Worm (Caenorhabditis elegans) whole organism, young adult: ENCODE results near the gene M7.8.

ENCODE experiments used
- B0019.2 ChIP-seq: fragments of 200-800 bp; sonication (Bioruptor generic); conservative IDR thresholded peaks from 2 replicates; pipeline ENCODE4 v1.3.6; 2022; ENCODE audit warnings: missing genetic modification reagents, missing genetic modification characterization, missing compliant biosample characterization
- B0035.1 ChIP-seq: sonication (generic microtip); optimal IDR thresholded peaks from 2 replicates; lab custom pipeline; 2016; ENCODE audit warnings: missing genetic modification characterization, mild to moderate bottlenecking, missing compliant biosample characterization, missing genotype, missing genetic modification reagents
- B0261.1 ChIP-seq: sonication (generic microtip); optimal IDR thresholded peaks from 2 replicates; lab custom pipeline; 2016; ENCODE audit warnings: mild to moderate bottlenecking, missing genetic modification characterization, moderate library complexity, missing compliant biosample characterization
- C17E4.6 ChIP-seq: fragments of 200-800 bp; sonication (Bioruptor generic); IDR thresholded peaks from 2 replicates; pipeline ENCODE4 v1.3.6; 2022; ENCODE audit warnings: missing genetic modification reagents, missing genetic modification characterization, missing compliant biosample characterization
- D2030.7 ChIP-seq: fragments of 200-800 bp; sonication (Bioruptor generic); IDR thresholded peaks from 2 replicates; pipeline ENCODE4 v1.3.6; 2022; ENCODE audit warnings: missing genetic modification reagents, missing genetic modification characterization, missing compliant biosample characterization
- F10E7.11 ChIP-seq: sonication (generic microtip); optimal IDR thresholded peaks from 2 replicates; lab custom pipeline; 2017; ENCODE audit warnings: mild to moderate bottlenecking, missing genetic modification characterization, moderate library complexity, missing compliant biosample characterization
- F33H1.4 ChIP-seq: fragments of 200-800 bp; sonication (Bioruptor generic); IDR thresholded peaks from 2 replicates; pipeline ENCODE4 v1.3.6; 2022; ENCODE audit warnings: missing genetic modification reagents, missing genetic modification characterization, missing compliant biosample characterization
- F49E8.2 ChIP-seq: sonication (generic microtip); optimal IDR thresholded peaks from 3 replicates; lab custom pipeline; 2017; ENCODE audit warnings: missing genetic modification characterization, mild to moderate bottlenecking, missing compliant biosample characterization, antibody characterized with exemption, moderate library complexity; ENCODE audit not compliant: insufficient read depth
- F55B11.4 ChIP-seq: sonication (generic microtip); optimal IDR thresholded peaks from 2 replicates; lab custom pipeline; 2016; ENCODE audit warnings: missing compliant biosample characterization, missing genetic modification characterization, borderline replicate concordance; ENCODE audit not compliant: insufficient read depth
- T07F8.4 ChIP-seq: sonication (generic microtip); optimal IDR thresholded peaks from 2 replicates; lab custom pipeline; 2016; ENCODE audit warnings: mild to moderate bottlenecking, missing genetic modification characterization, moderate library complexity, missing compliant biosample characterization
- T26A5.8 ChIP-seq: sonication (generic microtip); optimal IDR thresholded peaks from 2 replicates; lab custom pipeline; 2016; ENCODE audit warnings: missing genetic modification characterization, missing compliant biosample characterization
- aptf-3 ChIP-seq: fragments of 200-800 bp; sonication (Bioruptor generic); IDR thresholded peaks from 2 replicates; pipeline ENCODE4 v1.3.6; 2022; ENCODE audit warnings: missing genetic modification characterization, missing compliant biosample characterization
- athp-1 ChIP-seq: sonication (generic microtip); optimal IDR thresholded peaks from 2 replicates; lab custom pipeline; 2017; ENCODE audit warnings: mild to moderate bottlenecking, missing genetic modification characterization, missing compliant biosample characterization
- attf-6 ChIP-seq: fragments of 200-800 bp; sonication (Bioruptor generic); IDR thresholded peaks from 2 replicates; pipeline ENCODE4 v1.3.6; 2022; ENCODE audit warnings: missing genetic modification reagents, missing genetic modification characterization, missing compliant biosample characterization
- bed-2 ChIP-seq: fragments of 200-800 bp; sonication (Bioruptor generic); IDR thresholded peaks from 2 replicates; pipeline ENCODE4 v1.3.6; 2022; ENCODE audit warnings: missing genetic modification reagents, missing genetic modification characterization, missing compliant biosample characterization
- cebp-1 ChIP-seq, 2 experiments: fragments of 200-800 bp in 1 of 2; sonication (Bioruptor generic) in 1 of 2; sonication (generic microtip) in 1 of 2; IDR thresholded peaks in 1 of 2; optimal IDR thresholded peaks in 1 of 2; 2 replicates each; pipeline versions ENCODE4 v1.3.6 to Lab custom; 2017 to 2022; ENCODE audit warnings: missing compliant biosample characterization in 2 of 2, missing genetic modification characterization in 2 of 2, mild to moderate bottlenecking in 1 of 2, missing genetic modification reagents in 1 of 2, moderate library complexity in 1 of 2
- ceh-100 ChIP-seq: fragments of 200-800 bp; sonication (Bioruptor generic); IDR thresholded peaks from 2 replicates; pipeline ENCODE4 v1.3.6; 2022; ENCODE audit warnings: missing genetic modification reagents, missing genetic modification characterization, missing compliant biosample characterization
- ceh-27 ChIP-seq: fragments of 200-800 bp; sonication (Bioruptor generic); optimal IDR thresholded peaks from 2 replicates; lab custom pipeline; 2018; ENCODE audit warnings: mild to moderate bottlenecking, missing genetic modification characterization, moderate library complexity, missing compliant biosample characterization
- dpl-1 ChIP-seq: fragments of 150-350 bp; optimal IDR thresholded peaks from 2 replicates; lab custom pipeline; 2014; ENCODE audit warnings: missing biosample characterization, missing genetic modification reagents, missing genetic modification characterization
- efl-1 ChIP-seq: fragments of 150-350 bp; optimal IDR thresholded peaks from 2 replicates; lab custom pipeline; 2014; ENCODE audit warnings: missing biosample characterization, missing genetic modification reagents, missing genetic modification characterization
- egl-18 ChIP-seq: fragments of 200-800 bp; sonication (Bioruptor generic); IDR thresholded peaks from 2 replicates; pipeline ENCODE4 v1.3.6; 2022; ENCODE audit warnings: missing genetic modification reagents, missing genetic modification characterization, missing compliant biosample characterization
- egl-44 ChIP-seq: fragments of 200-800 bp; sonication (Bioruptor generic); IDR thresholded peaks from 2 replicates; pipeline ENCODE4 v1.3.6; 2022; ENCODE audit warnings: missing genetic modification reagents, missing genetic modification characterization, missing compliant biosample characterization
- ekl-4 ChIP-seq: fragments of 200-800 bp; sonication (Bioruptor generic); IDR thresholded peaks from 2 replicates; pipeline ENCODE4 v1.3.6; 2022; ENCODE audit warnings: missing genetic modification reagents, missing genetic modification characterization, missing compliant biosample characterization
- ets-4 ChIP-seq: fragments of 200-800 bp; sonication (Bioruptor generic); optimal IDR thresholded peaks from 2 replicates; lab custom pipeline; 2018; ENCODE audit warnings: mild to moderate bottlenecking, missing genetic modification characterization, missing compliant biosample characterization
- hmg-20 ChIP-seq: fragments of 200-800 bp; sonication (Bioruptor generic); IDR thresholded peaks from 2 replicates; pipeline ENCODE4 v1.3.6; 2022; ENCODE audit warnings: missing genetic modification reagents, missing genetic modification characterization, missing compliant biosample characterization
- hrde-1 ChIP-seq: sonication (generic microtip); optimal IDR thresholded peaks from 2 replicates; lab custom pipeline; 2016; ENCODE audit warnings: missing genetic modification characterization, mild to moderate bottlenecking, missing compliant biosample characterization, moderate library complexity, missing genotype, missing genetic modification reagents, borderline replicate concordance
- let-607 ChIP-seq, 2 experiments: fragments of 200-800 bp in 1 of 2; sonication (Bioruptor generic) in 1 of 2; sonication (generic microtip) in 1 of 2; optimal IDR thresholded peaks; 2 replicates each; lab custom pipeline; 2016 to 2018; ENCODE audit warnings: mild to moderate bottlenecking in 2 of 2, missing compliant biosample characterization in 2 of 2, missing genetic modification characterization in 2 of 2, moderate library complexity in 2 of 2, missing genotype in 1 of 2
- lin-35 ChIP-seq, 3 experiments: fragments of 150-350 bp in 2 of 3; sonication (generic microtip) in 1 of 3; optimal IDR thresholded peaks; 2 replicates each; lab custom pipeline; 2014 to 2018; ENCODE audit warnings: missing biosample characterization in 3 of 3, missing genetic modification characterization in 3 of 3, missing genetic modification reagents in 3 of 3
- lin-40 ChIP-seq: sonication (generic microtip); optimal IDR thresholded peaks from 2 replicates; lab custom pipeline; 2016; ENCODE audit warnings: missing genetic modification characterization, mild to moderate bottlenecking, missing compliant biosample characterization, missing genotype, missing genetic modification reagents
- lsl-1 ChIP-seq: fragments of 200-800 bp; sonication (Bioruptor generic); optimal IDR thresholded peaks from 2 replicates; lab custom pipeline; 2018; ENCODE audit warnings: mild to moderate bottlenecking, missing genetic modification characterization, moderate library complexity, missing compliant biosample characterization
- madf-8 ChIP-seq: fragments of 200-800 bp; sonication (Bioruptor generic); conservative IDR thresholded peaks from 2 replicates; pipeline ENCODE4 v1.3.6; 2022; ENCODE audit warnings: missing genetic modification reagents, missing genetic modification characterization, missing compliant biosample characterization
- mcd-1 ChIP-seq: fragments of 200-800 bp; sonication (Bioruptor generic); IDR thresholded peaks from 2 replicates; pipeline ENCODE4 v1.3.6; 2022; ENCODE audit warnings: missing genetic modification reagents, missing genetic modification characterization, missing compliant biosample characterization
- mes-4 ChIP-seq: sonication (generic microtip); optimal IDR thresholded peaks from 2 replicates; lab custom pipeline; 2016; ENCODE audit warnings: missing genotype, missing genetic modification characterization, missing compliant biosample characterization
- nfya-2 ChIP-seq: fragments of 200-800 bp; sonication (Bioruptor generic); IDR thresholded peaks from 2 replicates; pipeline ENCODE4 v1.3.6; 2022; ENCODE audit warnings: missing genetic modification reagents, missing genetic modification characterization, missing compliant biosample characterization
- pha-4 ChIP-seq: fragments of 150-350 bp; sonication (generic microtip); optimal IDR thresholded peaks from 2 replicates; lab custom pipeline; 2014; ENCODE audit warnings: missing biosample characterization, missing genetic modification reagents, missing genetic modification characterization
- rcor-1 ChIP-seq: fragments of 200-800 bp; sonication (Bioruptor generic); IDR thresholded peaks from 2 replicates; pipeline ENCODE4 v1.3.6; 2022; ENCODE audit warnings: missing genetic modification reagents, missing genetic modification characterization, missing compliant biosample characterization
- repo-1 ChIP-seq: sonication (generic microtip); optimal IDR thresholded peaks from 2 replicates; lab custom pipeline; 2017; ENCODE audit warnings: mild to moderate bottlenecking, missing genetic modification characterization, missing compliant biosample characterization
- snpc-4 ChIP-seq, 5 experiments: fragments of 150-350 bp in 1 of 5; sonication (generic microtip) in 4 of 5; optimal IDR thresholded peaks; 2 replicates each; lab custom pipeline; 2014 to 2018; ENCODE audit warnings: missing genetic modification characterization in 5 of 5, missing biosample characterization in 3 of 5, antibody characterized with exemption in 2 of 5, mild to moderate bottlenecking in 2 of 5, missing compliant biosample characterization in 2 of 5, missing genotype in 2 of 5, moderate library complexity in 2 of 5, missing genetic modification reagents in 1 of 5
- sptf-2 ChIP-seq: fragments of 200-800 bp; sonication (Bioruptor generic); optimal IDR thresholded peaks from 2 replicates; lab custom pipeline; 2018; ENCODE audit warnings: mild to moderate bottlenecking, missing genetic modification characterization, missing compliant biosample characterization
- tbx-9 ChIP-seq: sonication (generic microtip); optimal IDR thresholded peaks from 2 replicates; lab custom pipeline; 2016; ENCODE audit warnings: borderline replicate concordance, missing genetic modification characterization, inconsistent platforms, missing compliant biosample characterization
- tlf-1 ChIP-seq: fragments of 200-800 bp; sonication (Bioruptor generic); optimal IDR thresholded peaks from 2 replicates; lab custom pipeline; 2018; ENCODE audit warnings: mild to moderate bottlenecking, missing genetic modification characterization, missing compliant biosample characterization
- xnd-1 ChIP-seq: sonication (generic microtip); optimal IDR thresholded peaks from 2 replicates; lab custom pipeline; 2016; ENCODE audit warnings: missing genotype, missing genetic modification reagents, missing genetic modification characterization, missing compliant biosample characterization
- ztf-18 ChIP-seq: sonication (generic microtip); optimal IDR thresholded peaks from 2 replicates; lab custom pipeline; 2016; ENCODE audit warnings: missing genotype, mild to moderate bottlenecking, missing genetic modification characterization, missing compliant biosample characterization
- ztf-28 ChIP-seq: fragments of 200-800 bp; sonication (Bioruptor generic); IDR thresholded peaks from 2 replicates; pipeline ENCODE4 v1.3.6; 2022; ENCODE audit warnings: missing genetic modification reagents, missing genetic modification characterization, missing compliant biosample characterization
- ztf-3 ChIP-seq: fragments of 200-800 bp; sonication (Bioruptor generic); optimal IDR thresholded peaks from 2 replicates; lab custom pipeline; 2018; ENCODE audit warnings: mild to moderate bottlenecking, missing genetic modification characterization, missing compliant biosample characterization

Gene M7.8

ce11 chrIV:11110995-11111619, 16.2 kb upstream of the M7.8 start, which contains the start of gene rps-5 (continued):
- TF ChIP-seq let-607 (tag; optimal IDR thresholded peaks at IDR 0.05; lab: Kevin White, UChicago) (peak in 1 of 2 experiments; percentile 32), ceh-100 (GFP tag; lab: Robert Waterston, UW) (no peak), C17E4.6 (GFP tag; lab: Robert Waterston, UW) (no peak), T26A5.8 (tag; lab: Kevin White, UChicago) (no peak), cebp-1 (GFP tag; IDR thresholded peaks at IDR 0.05; lab: Robert Waterston, UW) (no peak), cebp-1 (tag; optimal IDR thresholded peaks at IDR 0.05; lab: Kevin White, UChicago) (peak; percentile 19), ztf-3 (GFP tag; lab: Kevin White, UChicago) (no peak), bed-2 (GFP tag; lab: Robert Waterston, UW) (no peak), nfya-2 (GFP tag; lab: Robert Waterston, UW) (no peak), B0035.1 (tag; lab: Kevin White, UChicago) (no peak), hmg-20 (GFP tag; lab: Robert Waterston, UW) (no peak), hrde-1 (no peak), B0019.2 (GFP tag; lab: Robert Waterston, UW) (no peak), dpl-1 (no peak), ztf-28 (GFP tag; lab: Robert Waterston, UW) (no peak), mcd-1 (peak; percentile 54), F55B11.4 (tag; lab: Kevin White, UChicago) (no peak), lin-35 (GFP tag; optimal IDR thresholded peaks at IDR 0.05; lab: Kevin White, UChicago) (peak in 1 of 3 experiments; percentile 54), ets-4 (no peak), F10E7.11 (tag; lab: Kevin White, UChicago) (no peak), D2030.7 (peak; percentile 52; the same call in 1 of the 2 replicates), egl-18 (GFP tag; lab: Robert Waterston, UW) (no peak), sptf-2 (GFP tag; lab: Kevin White, UChicago) (no peak), tlf-1 (GFP tag; lab: Kevin White, UChicago) (no peak), repo-1 (tag; lab: Kevin White, UChicago) (no peak), B0261.1 (tag; lab: Kevin White, UChicago) (no peak), pha-4 (tag; lab: Kevin White, UChicago) (no peak), attf-6 (no peak), mes-4 (no peak), athp-1 (tag; lab: Kevin White, UChicago) (no peak)

- TF ChIP-seq snpc-4 (GFP tag; optimal IDR thresholded peaks at IDR 0.05; lab: Kevin White, UChicago) (no peak), snpc-4 (tag; optimal IDR thresholded peaks at IDR 0.05; lab: Kevin White, UChicago) (peak in 2 of 4 experiments; percentile 10 to 41), aptf-3 (GFP tag; lab: Robert Waterston, UW) (peak; percentile 17; the same call in 1 of the 2 replicates), lin-40 (tag; lab: Kevin White, UChicago) (no peak), madf-8 (GFP tag; lab: Robert Waterston, UW) (peak; percentile 35; the same call in 1 of the 2 replicates), T07F8.4 (tag; lab: Kevin White, UChicago) (no peak), T26A5.8 (tag; lab: Kevin White, UChicago) (peak; percentile 48), ceh-27 (GFP tag; lab: Kevin White, UChicago) (peak; percentile 2), ekl-4 (peak; percentile 57), ztf-18 (no peak), egl-44 (no peak), F33H1.4 (GFP tag; lab: Robert Waterston, UW) (peak; percentile 45), efl-1 (GFP tag; lab: Kevin White, UChicago) (peak; percentile 18), F49E8.2 (tag; lab: Kevin White, UChicago) (peak; percentile 69), nfya-2 (GFP tag; lab: Robert Waterston, UW) (peak; percentile 71; the same call in 1 of the 2 replicates), tlf-1 (GFP tag; lab: Kevin White, UChicago) (peak; percentile 29), rcor-1 (peak; percentile 66; the same call in 1 of the 2 replicates), lsl-1 (peak; percentile 44), xnd-1 (tag; lab: Kevin White, UChicago) (peak; percentile 40), tbx-9 (tag; lab: Kevin White, UChicago) (no peak), ets-4 (no peak)
These were observed 14.9 kb upstream of the M7.8 start, which contains the start of gene pigk-1 for ce11 chrIV:11109771-11110170. TSS of gene pigk-1 (minus strand) at chrIV:11110018.
